Worm (Caenorhabditis elegans) whole organism, L4 larva: ENCODE measurements around the gene dct-15.

Experiments used
- D1046.2 ChIP-seq: fragments of 200-800 bp; sonication (Bioruptor generic); IDR thresholded peaks from 2 replicates; pipeline ENCODE4 v1.3.6; 2022; ENCODE audit warnings: missing genetic modification characterization, missing compliant biosample characterization
- F10B5.3 ChIP-seq: sonication (generic microtip); optimal IDR thresholded peaks from 2 replicates; lab custom pipeline; 2016; ENCODE audit warnings: mild to moderate bottlenecking, missing genetic modification characterization, missing compliant biosample characterization
- F44E2.7 ChIP-seq: fragments of 200-800 bp; sonication (Bioruptor generic); IDR thresholded peaks from 2 replicates; pipeline ENCODE4 v2.1.2; 2022; ENCODE audit warnings: missing genetic modification characterization, missing compliant biosample characterization
- R02D3.7 ChIP-seq: fragments of 150-350 bp; sonication (generic microtip); optimal IDR thresholded peaks from 3 replicates; lab custom pipeline; 2014; ENCODE audit warnings: missing biosample characterization, missing genetic modification characterization
- T20F7.1 ChIP-seq: fragments of 200-800 bp; sonication (Bioruptor generic); optimal IDR thresholded peaks from 2 replicates; lab custom pipeline; 2018; ENCODE audit warnings: mild to moderate bottlenecking, missing genetic modification characterization, missing compliant biosample characterization
- Y48G9A.11 ChIP-seq: fragments of 200-800 bp; sonication (Bioruptor generic); IDR thresholded peaks from 2 replicates; pipeline ENCODE4 v1.3.6; 2022; ENCODE audit warnings: missing genetic modification reagents, missing genetic modification characterization, missing compliant biosample characterization
- ZK337.2 ChIP-seq: fragments of 200-800 bp; sonication (Bioruptor generic); IDR thresholded peaks from 2 replicates; pipeline ENCODE4 v1.3.6; 2022; ENCODE audit warnings: missing genetic modification reagents, missing genetic modification characterization, missing compliant biosample characterization
- ZK546.5 ChIP-seq, 2 experiments: sonication (generic microtip); optimal IDR thresholded peaks; 2 replicates each; lab custom pipeline; 2017; ENCODE audit warnings: missing biosample characterization in 2 of 2, missing genetic modification characterization in 2 of 2
- aha-1 ChIP-seq: fragments of 150-350 bp; peaks from one replicate; lab custom pipeline; 2014; ENCODE audit warnings: missing biosample characterization, missing genetic modification characterization
- aly-2 ChIP-seq: sonication (generic microtip); optimal IDR thresholded peaks from 2 replicates; lab custom pipeline; 2018; ENCODE audit warnings: missing biosample characterization, missing genetic modification characterization
- ama-1 ChIP-seq: fragments of 150-350 bp; optimal IDR thresholded peaks from 2 replicates; lab custom pipeline; 2014; ENCODE audit warnings: inconsistent platforms, mixed read lengths
- attf-4 ChIP-seq: sonication (generic microtip); optimal IDR thresholded peaks from 3 replicates; lab custom pipeline; 2017; ENCODE audit warnings: missing biosample characterization, missing genetic modification characterization
- ceh-20 ChIP-seq: fragments of 200-800 bp; sonication (Bioruptor generic); IDR thresholded peaks from 2 replicates; pipeline ENCODE4 v1.3.6; 2022; ENCODE audit warnings: missing genetic modification reagents, missing genetic modification characterization, missing compliant biosample characterization
- ceh-28 ChIP-seq: fragments of 150-350 bp; optimal IDR thresholded peaks from 2 replicates; lab custom pipeline; 2014; ENCODE audit warnings: missing biosample characterization, missing genetic modification reagents, missing genetic modification characterization
- ceh-44 ChIP-seq: fragments of 200-800 bp; sonication (Bioruptor generic); IDR thresholded peaks from 2 replicates; pipeline ENCODE4 v1.3.6; 2022; ENCODE audit warnings: missing genetic modification reagents, missing genetic modification characterization, missing compliant biosample characterization
- ces-1 ChIP-seq: fragments of 150-350 bp; sonication (generic microtip); optimal IDR thresholded peaks from 4 replicates; lab custom pipeline; 2014; ENCODE audit warnings: missing biosample characterization, missing genetic modification reagents, missing genetic modification characterization
- ctbp-1 ChIP-seq: fragments of 200-800 bp; sonication (Bioruptor generic); IDR thresholded peaks from 2 replicates; pipeline ENCODE4 v1.3.6; 2022; ENCODE audit warnings: missing genetic modification reagents, missing genetic modification characterization, missing compliant biosample characterization
- dmd-8 ChIP-seq: fragments of 200-800 bp; sonication (Bioruptor generic); IDR thresholded peaks from 2 replicates; pipeline ENCODE4 v1.3.6; 2022; ENCODE audit warnings: missing genetic modification characterization, missing compliant biosample characterization
- dmd-9 ChIP-seq: fragments of 200-800 bp; sonication (Bioruptor generic); IDR thresholded peaks from 2 replicates; pipeline ENCODE4 v1.3.6; 2022; ENCODE audit warnings: missing genetic modification reagents, missing genetic modification characterization, missing compliant biosample characterization
- dpl-1 ChIP-seq: fragments of 150-350 bp; optimal IDR thresholded peaks from 2 replicates; lab custom pipeline; 2014; ENCODE audit warnings: missing biosample characterization, missing genetic modification reagents, missing genetic modification characterization
- dve-1 ChIP-seq: sonication (generic microtip); optimal IDR thresholded peaks from 2 replicates; lab custom pipeline; 2017; ENCODE audit warnings: antibody characterized with exemption, mild to moderate bottlenecking, missing genetic modification characterization, missing compliant biosample characterization; ENCODE audit not compliant: insufficient read depth
- egl-43 ChIP-seq: fragments of 200-800 bp; sonication (Bioruptor generic); IDR thresholded peaks from 2 replicates; pipeline ENCODE4 v1.3.6; 2022; ENCODE audit warnings: missing genetic modification reagents, missing genetic modification characterization, missing compliant biosample characterization
- hlh-11 ChIP-seq: fragments of 200-800 bp; sonication (Bioruptor generic); optimal IDR thresholded peaks from 2 replicates; lab custom pipeline; 2018; ENCODE audit warnings: mild to moderate bottlenecking, missing genetic modification characterization, missing compliant biosample characterization
- hlh-30 ChIP-seq: sonication (generic microtip); optimal IDR thresholded peaks from 2 replicates; lab custom pipeline; 2017; ENCODE audit warnings: antibody characterized with exemption, mild to moderate bottlenecking, missing genetic modification characterization, missing compliant biosample characterization; ENCODE audit not compliant: insufficient read depth
- lim-7 ChIP-seq: fragments of 200-800 bp; sonication (Bioruptor generic); IDR thresholded peaks from 2 replicates; pipeline ENCODE4 v1.3.6; 2022; ENCODE audit warnings: missing genetic modification characterization, missing compliant biosample characterization
- lin-15B ChIP-seq: fragments of 150-350 bp; sonication (generic microtip); optimal IDR thresholded peaks from 3 replicates; lab custom pipeline; 2014; ENCODE audit warnings: missing biosample characterization, missing genetic modification characterization
- lin-29 ChIP-seq: fragments of 200-800 bp; sonication (Bioruptor generic); IDR thresholded peaks from 2 replicates; pipeline ENCODE4 v1.3.6; 2022; ENCODE audit warnings: missing genetic modification reagents, missing genetic modification characterization, missing compliant biosample characterization
- lin-39 ChIP-seq: fragments of 150-350 bp; optimal IDR thresholded peaks from 2 replicates; lab custom pipeline; 2014; ENCODE audit warnings: missing biosample characterization, missing genetic modification reagents, missing genetic modification characterization
- lir-3 ChIP-seq: sonication (generic microtip); optimal IDR thresholded peaks from 2 replicates; lab custom pipeline; 2016; ENCODE audit warnings: mild to moderate bottlenecking, missing genetic modification characterization, missing compliant biosample characterization
- lsy-2 ChIP-seq, 2 experiments: fragments of 150-350 bp in 1 of 2; sonication (generic microtip) in 1 of 2; optimal IDR thresholded peaks; 2 replicates each; lab custom pipeline; 2014 to 2017; ENCODE audit warnings: missing biosample characterization in 2 of 2, missing genetic modification characterization in 2 of 2
- madf-9 ChIP-seq: fragments of 200-800 bp; sonication (Bioruptor generic); conservative IDR thresholded peaks from 2 replicates; pipeline ENCODE4 v1.3.6; 2022; ENCODE audit warnings: missing genetic modification reagents, missing genetic modification characterization, missing compliant biosample characterization
- mdl-1 ChIP-seq, 2 experiments: fragments of 150-350 bp in 1 of 2; sonication (generic microtip) in 1 of 2; optimal IDR thresholded peaks; 2 replicates each; lab custom pipeline; 2014 to 2017; ENCODE audit warnings: missing biosample characterization in 2 of 2, missing genetic modification characterization in 2 of 2
- mes-2 ChIP-seq: sonication (generic microtip); optimal IDR thresholded peaks from 2 replicates; lab custom pipeline; 2016; ENCODE audit warnings: missing genotype, mild to moderate bottlenecking, missing genetic modification characterization, missing compliant biosample characterization; ENCODE audit not compliant: poor library complexity, severe bottlenecking
- mxl-3 ChIP-seq: fragments of 200-800 bp; sonication (Bioruptor generic); optimal IDR thresholded peaks from 2 replicates; lab custom pipeline; 2018; ENCODE audit warnings: mild to moderate bottlenecking, missing genetic modification characterization, missing compliant biosample characterization
- nhr-11 ChIP-seq: fragments of 150-350 bp; optimal IDR thresholded peaks from 2 replicates; lab custom pipeline; 2014; ENCODE audit warnings: missing biosample characterization, missing genetic modification characterization
- nhr-111 ChIP-seq: fragments of 200-800 bp; sonication (Bioruptor generic); optimal IDR thresholded peaks from 2 replicates; lab custom pipeline; 2018; ENCODE audit warnings: mild to moderate bottlenecking, missing genetic modification characterization, missing compliant biosample characterization
- nhr-237 ChIP-seq: sonication (generic microtip); optimal IDR thresholded peaks from 2 replicates; lab custom pipeline; 2017; ENCODE audit warnings: missing biosample characterization, missing genetic modification characterization
- nhr-28 ChIP-seq: fragments of 150-350 bp; optimal IDR thresholded peaks from 2 replicates; lab custom pipeline; 2014; ENCODE audit warnings: missing biosample characterization, missing genetic modification characterization
- nhr-48 ChIP-seq: sonication (generic microtip); optimal IDR thresholded peaks from 2 replicates; lab custom pipeline; 2016; ENCODE audit warnings: mild to moderate bottlenecking, missing genetic modification characterization, missing compliant biosample characterization
- nhr-6 ChIP-seq: fragments of 150-350 bp; optimal IDR thresholded peaks from 2 replicates; lab custom pipeline; 2014; ENCODE audit warnings: missing biosample characterization, missing genetic modification characterization
- nhr-76 ChIP-seq: fragments of 150-350 bp; optimal IDR thresholded peaks from 2 replicates; lab custom pipeline; 2014; ENCODE audit warnings: missing biosample characterization, missing genetic modification characterization
- set-16 ChIP-seq: fragments of 200-800 bp; sonication (Bioruptor generic); IDR thresholded peaks from 2 replicates; pipeline ENCODE4 v1.3.6; 2022; ENCODE audit warnings: missing genetic modification reagents, missing genetic modification characterization, missing compliant biosample characterization
- snpc-1.2 ChIP-seq: fragments of 200-800 bp; sonication (Bioruptor generic); IDR thresholded peaks from 2 replicates; pipeline ENCODE4 v1.3.6; 2022; ENCODE audit warnings: missing genetic modification reagents, missing genetic modification characterization, missing compliant biosample characterization
- spr-1 ChIP-seq: sonication (generic microtip); optimal IDR thresholded peaks from 2 replicates; lab custom pipeline; 2016; ENCODE audit warnings: mild to moderate bottlenecking, missing genetic modification characterization, missing compliant biosample characterization
- spr-3 ChIP-seq: fragments of 200-800 bp; sonication (Bioruptor generic); optimal IDR thresholded peaks from 2 replicates; lab custom pipeline; 2018; ENCODE audit warnings: mild to moderate bottlenecking, missing genetic modification characterization, missing compliant biosample characterization
- tag-97 ChIP-seq: fragments of 200-800 bp; sonication (Bioruptor generic); IDR thresholded peaks from 2 replicates; pipeline ENCODE4 v1.3.6; 2022; ENCODE audit warnings: missing genetic modification characterization, missing compliant biosample characterization
- unc-130 ChIP-seq: sonication (generic microtip); optimal IDR thresholded peaks from 2 replicates; lab custom pipeline; 2016; ENCODE audit warnings: missing genetic modification reagents, missing genetic modification characterization, missing compliant biosample characterization
- unc-39 ChIP-seq: sonication (generic microtip); optimal IDR thresholded peaks from 2 replicates; lab custom pipeline; 2017; ENCODE audit warnings: missing biosample characterization, missing genetic modification characterization
- unc-62 ChIP-seq, 3 experiments: fragments of 150-350 bp in 1 of 3; sonication (generic microtip); optimal IDR thresholded peaks in 2 of 3; peaks in 1 of 3; 1 replicate in 1 of 3; 2 replicates in 2 of 3; lab custom pipeline; 2014 to 2017; ENCODE audit warnings: missing biosample characterization in 3 of 3, missing genetic modification characterization in 3 of 3, missing genetic modification reagents in 3 of 3, missing genotype in 1 of 3
- vab-7 ChIP-seq: fragments of 200-800 bp; sonication (Bioruptor generic); IDR thresholded peaks from 2 replicates; pipeline ENCODE4 v1.3.6; 2022; ENCODE audit warnings: missing genetic modification reagents, missing genetic modification characterization, missing compliant biosample characterization
- zip-11 ChIP-seq: fragments of 200-800 bp; sonication (Bioruptor generic); IDR thresholded peaks from 2 replicates; pipeline ENCODE4 v1.3.6; 2022; ENCODE audit warnings: missing genetic modification characterization, missing compliant biosample characterization
- zip-2 ChIP-seq: fragments of 150-350 bp; optimal IDR thresholded peaks from 2 replicates; lab custom pipeline; 2014; ENCODE audit warnings: missing biosample characterization, missing genetic modification characterization
- ztf-7 ChIP-seq: fragments of 150-350 bp; optimal IDR thresholded peaks from 2 replicates; lab custom pipeline; 2014; ENCODE audit warnings: missing biosample characterization, missing genetic modification characterization

dct-15 gene

DNA sequence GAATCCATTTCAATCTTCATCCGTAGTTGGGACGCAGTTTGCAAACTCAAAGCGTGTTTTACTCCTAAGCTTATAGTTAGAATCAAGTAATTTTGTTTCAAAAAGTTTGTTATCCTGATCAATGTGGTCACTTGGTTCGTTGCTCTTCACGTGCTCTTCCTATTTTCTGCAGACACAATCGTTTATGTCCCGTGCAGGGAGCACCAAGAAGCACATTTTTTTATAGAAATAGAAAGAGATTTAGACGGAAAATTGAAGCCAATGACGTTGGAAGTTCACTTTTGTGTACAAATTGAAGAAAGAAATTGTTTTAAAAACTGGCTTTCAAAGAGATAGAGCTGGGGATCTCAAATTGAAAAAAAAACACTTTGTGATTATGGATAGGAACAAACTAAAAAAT, 48.8 kb downstream of the dct-15 start:
- TF ChIP-seq hlh-30 (tag; lab: Kevin White, UChicago), result peak; percentile 67
- TF ChIP-seq aly-2, result no peak
- no peak for TF ChIP-seq lsy-2 (tag; optimal IDR thresholded peaks at IDR 0.05; lab: Kevin White, UChicago)
- TF ChIP-seq dpl-1 (GFP tag; lab: Kevin White, UChicago), result no peak
- TF ChIP-seq nhr-6 (tag; lab: Kevin White, UChicago), result no peak
- TF ChIP-seq F10B5.3 (tag; lab: Kevin White, UChicago), result no peak
- TF ChIP-seq zip-11 (GFP tag; lab: Robert Waterston, UW), result no peak
- peak; percentile 19 for TF ChIP-seq T20F7.1 (GFP tag; lab: Kevin White, UChicago)
- TF ChIP-seq ztf-7 (tag; lab: Kevin White, UChicago), result no peak
- no peak for TF ChIP-seq mes-2 (tag; lab: Kevin White, UChicago)
- TF ChIP-seq lin-15B, result no peak
- TF ChIP-seq nhr-48, result no peak
- no peak for TF ChIP-seq vab-7 (GFP tag; lab: Robert Waterston, UW)
- no peak for TF ChIP-seq zip-2
- TF ChIP-seq dmd-8, result no peak
- no peak for TF ChIP-seq ceh-44 (GFP tag; lab: Robert Waterston, UW)
- TF ChIP-seq lim-7 (GFP tag; lab: Robert Waterston, UW), result no peak
- no peak for TF ChIP-seq ceh-20 (GFP tag; lab: Robert Waterston, UW)
- no peak for TF ChIP-seq spr-1 (tag; lab: Kevin White, UChicago)
- no peak for TF ChIP-seq spr-3 (GFP tag; lab: Kevin White, UChicago)
- TF ChIP-seq aha-1 (tag; lab: Kevin White, UChicago), result peak; percentile 46
- TF ChIP-seq dve-1 (tag; lab: Kevin White, UChicago), result peak; percentile 19
- TF ChIP-seq hlh-11 (tag; lab: Kevin White, UChicago), result peak; percentile 21
- no peak for TF ChIP-seq nhr-11 (tag; lab: Kevin White, UChicago)
- no peak for TF ChIP-seq nhr-111 (GFP tag; lab: Kevin White, UChicago)
- TF ChIP-seq dmd-9 (GFP tag; lab: Robert Waterston, UW), result no peak
- no peak for TF ChIP-seq unc-130
- no peak for TF ChIP-seq ceh-28 (tag; lab: Kevin White, UChicago)
- TF ChIP-seq R02D3.7, result no peak
- TF ChIP-seq madf-9 (GFP tag; lab: Robert Waterston, UW), result no peak
- no peak for TF ChIP-seq nhr-76 (tag; lab: Kevin White, UChicago)
- no peak for TF ChIP-seq ctbp-1 (GFP tag; lab: Robert Waterston, UW)
- TF ChIP-seq mxl-3, result no peak
- no peak for TF ChIP-seq nhr-28
- no peak for TF ChIP-seq mdl-1 (tag; optimal IDR thresholded peaks at IDR 0.05; lab: Kevin White, UChicago)
- TF ChIP-seq ama-1 (lab: Kevin White, UChicago), result no peak
- TF ChIP-seq unc-39, result no peak
- no peak for TF ChIP-seq attf-4 (tag; lab: Kevin White, UChicago)
- no peak for TF ChIP-seq lir-3 (tag; lab: Kevin White, UChicago)
- no peak for TF ChIP-seq tag-97 (GFP tag; lab: Robert Waterston, UW)

DNA sequence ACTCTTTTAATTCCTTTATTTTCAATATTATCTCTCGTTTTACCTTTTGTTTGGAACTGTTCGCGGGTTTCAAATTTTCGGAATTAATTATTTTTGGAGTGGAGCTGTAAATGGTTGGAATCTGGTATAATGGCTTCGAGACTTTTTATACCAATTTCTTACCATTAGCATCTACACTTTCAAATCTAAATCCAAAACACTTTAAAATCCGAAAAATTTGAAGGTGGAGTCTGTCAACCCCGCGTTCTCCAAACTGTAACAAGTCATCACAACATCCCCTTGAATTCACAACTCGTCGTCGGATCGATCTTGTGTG, 53.1 kb downstream of the dct-15 start, which contains the start of gene nhr-97:
Gene nhr-97 (plus strand): TSS at position 217 of the 316 bp plus-strand sequence.
- TF ChIP-seq egl-43 (GFP tag; lab: Robert Waterston, UW) (no peak), F44E2.7 (GFP tag; lab: Robert Waterston, UW) (no peak), ZK546.5 (tag; optimal IDR thresholded peaks at IDR 0.05; lab: Kevin White, UChicago) (no peak), T20F7.1 (GFP tag; lab: Kevin White, UChicago) (no peak), ama-1 (lab: Kevin White, UChicago) (no peak), unc-62 (GFP tag; optimal IDR thresholded peaks at IDR 0.05 in 1 of 2; lab: Kevin White, UChicago) (no peak), unc-62 (tag; optimal IDR thresholded peaks at IDR 0.05; lab: Kevin White, UChicago) (no peak), ces-1 (GFP tag; lab: Kevin White, UChicago) (no peak), Y48G9A.11 (no peak), spr-1 (tag; lab: Kevin White, UChicago) (no peak), lin-39 (tag; lab: Kevin White, UChicago) (no peak), nhr-48 (no peak), D1046.2 (GFP tag; lab: Robert Waterston, UW) (no peak), nhr-237 (tag; lab: Kevin White, UChicago) (no peak), snpc-1.2 (GFP tag; lab: Robert Waterston, UW) (no peak), tag-97 (GFP tag; lab: Robert Waterston, UW) (no peak), zip-11 (GFP tag; lab: Robert Waterston, UW) (no peak), R02D3.7 (no peak), set-16 (GFP tag; lab: Robert Waterston, UW) (no peak), lin-29 (GFP tag; lab: Robert Waterston, UW) (no peak), ZK337.2 (GFP tag; lab: Robert Waterston, UW) (no peak)
